Fruit fly (Drosophila melanogaster) whole organism, prepupa: ENCODE data around the gene Exo70.
A peak's percentile ranks its signal among the peaks of the same experiment; 100 is the strongest.

Experiments used
- Blimp-1 ChIP-seq: fragments of 200-800 bp; sonication (Bioruptor generic); optimal IDR thresholded peaks from 3 replicates; lab custom pipeline; 2017; ENCODE audit warnings: missing biosample characterization, missing genetic modification characterization, mild to moderate bottlenecking, moderate library complexity, missing genetic modification reagents
- CG34406 ChIP-seq: fragments of 200-800 bp; sonication (Bioruptor generic); optimal IDR thresholded peaks from 3 replicates; lab custom pipeline; 2016; ENCODE audit warnings: missing biosample characterization, missing genetic modification characterization
- CG6792 ChIP-seq: fragments of 200-800 bp; sonication (Bioruptor generic); optimal IDR thresholded peaks from 3 replicates; lab custom pipeline; 2016; ENCODE audit warnings: missing biosample characterization, missing genetic modification characterization
- CG6808 ChIP-seq: fragments of 200-800 bp; sonication (Bioruptor generic); optimal IDR thresholded peaks from 3 replicates; lab custom pipeline; 2017; ENCODE audit warnings: missing biosample characterization, missing genetic modification characterization, mild to moderate bottlenecking, moderate library complexity, missing genetic modification reagents
- CG7368 ChIP-seq: fragments of 200-800 bp; sonication (Bioruptor generic); optimal IDR thresholded peaks from 3 replicates; lab custom pipeline; 2016; ENCODE audit warnings: missing biosample characterization, missing genetic modification characterization
- CG8119 ChIP-seq: fragments of 200-800 bp; sonication (Bioruptor generic); IDR thresholded peaks from 3 replicates; pipeline ENCODE4 v1.3.6; 2022; ENCODE audit warnings: missing biosample characterization, missing genetic modification characterization
- Gug ChIP-seq: fragments of 200-800 bp; sonication (Bioruptor generic); IDR thresholded peaks from 2 replicates; pipeline ENCODE4 v1.3.6; 2022; ENCODE audit warnings: missing biosample characterization, missing genetic modification characterization
- Hr39 ChIP-seq: fragments of 200-800 bp; sonication (Bioruptor generic); optimal IDR thresholded peaks from 2 replicates; lab custom pipeline; 2016; ENCODE audit warnings: missing biosample characterization, missing genetic modification characterization
- Lpt ChIP-seq: fragments of 200-800 bp; sonication (Bioruptor generic); optimal IDR thresholded peaks from 3 replicates; lab custom pipeline; 2016; ENCODE audit warnings: missing biosample characterization, missing genetic modification characterization
- dsx ChIP-seq: fragments of 200-800 bp; optimal IDR thresholded peaks from 3 replicates; lab custom pipeline; 2019; ENCODE audit warnings: missing biosample characterization, mild to moderate bottlenecking, missing genetic modification characterization, moderate library complexity; ENCODE audit not compliant: poor library complexity, severe bottlenecking
- eg ChIP-seq: fragments of 200-800 bp; sonication (Bioruptor generic); IDR thresholded peaks from 3 replicates; pipeline ENCODE4 v1.3.6; 2022; ENCODE audit warnings: missing biosample characterization, missing genetic modification characterization
- topi ChIP-seq: fragments of 200-800 bp; sonication (Bioruptor generic); optimal IDR thresholded peaks from 3 replicates; lab custom pipeline; 2016; ENCODE audit warnings: missing biosample characterization, missing genetic modification characterization

dm6 chr3L:8370922-8371321, 40.7 kb upstream of the Exo70 start:
- TF ChIP-seq topi (peak; percentile 64), Gug (GFP tag; lab: Robert Waterston, UW) (no peak), CG6808 (no peak), CG34406 (no peak), Hr39 (GFP tag; lab: Kevin White, UChicago) (peak; percentile 58), CG8119 (GFP tag; lab: Robert Waterston, UW) (no peak), Lpt (GFP tag; lab: Kevin White, UChicago) (no peak), Blimp-1 (GFP tag; lab: Kevin White, UChicago) (peak; percentile 9), CG7368 (GFP tag; lab: Kevin White, UChicago) (no peak), eg (GFP tag; lab: Robert Waterston, UW) (no peak), CG6792 (GFP tag; lab: Kevin White, UChicago) (no peak), dsx (GFP tag; lab: Kevin White, UChicago) (no peak)
